Worm (Caenorhabditis elegans): ENCODE measurements around the gene T10G3.8.

- TF ChIP-seq elt-3 (tag; optimal IDR thresholded peaks at IDR 0.05) (no peak), sptf-1 (tag; optimal IDR thresholded peaks at IDR 0.05) (no peak), unc-39 (tag; optimal IDR thresholded peaks at IDR 0.05) (no peak), ztf-11 (tag; optimal IDR thresholded peaks at IDR 0.05) (no peak), nhr-12 (tag; optimal IDR thresholded peaks at IDR 0.05) (no peak), lsy-2 (tag; optimal IDR thresholded peaks at IDR 0.05) (no peak), mab-5 (tag; optimal IDR thresholded peaks at IDR 0.05) (no peak), pha-4 (tag; optimal IDR thresholded peaks at IDR 0.05) (no peak), ces-1 (GFP tag; optimal IDR thresholded peaks at IDR 0.05) (no peak), unc-62 (GFP tag; optimal IDR thresholded peaks at IDR 0.05) (no peak), nhr-237 (tag; optimal IDR thresholded peaks at IDR 0.05) (no peak), nhr-2 (tag; optimal IDR thresholded peaks at IDR 0.05) (no peak)
Measured at ce11 chrV:13437473-13438074, 38.7 kb downstream of the T10G3.8 start, which contains the start of gene mes-4.

Measured in whole organism, mixed stage, embryonic.